Worm (Caenorhabditis elegans) whole organism, early embryonic: Measurements from ENCODE around the gene inx-3.

ENCODE experiments used
- F13C5.2 ChIP-seq: sonication (generic microtip); optimal IDR thresholded peaks from 2 replicates; lab custom pipeline; 2017; ENCODE audit warnings: mild to moderate bottlenecking, missing genetic modification characterization, inconsistent platforms, missing compliant biosample characterization
- aly-1 ChIP-seq: sonication (generic microtip); optimal IDR thresholded peaks from 2 replicates; lab custom pipeline; 2016; ENCODE audit warnings: missing genetic modification characterization, missing compliant biosample characterization
- ceh-36 ChIP-seq: sonication (generic microtip); optimal IDR thresholded peaks from 2 replicates; lab custom pipeline; 2016; ENCODE audit warnings: missing genetic modification characterization, inconsistent platforms, missing compliant biosample characterization
- flt-1 ChIP-seq: fragments of 200-800 bp; sonication (Bioruptor generic); IDR thresholded peaks from 2 replicates; pipeline ENCODE4 v1.3.6; 2022; ENCODE audit warnings: missing genetic modification characterization, missing compliant biosample characterization
- hmbx-1 ChIP-seq: sonication (generic microtip); optimal IDR thresholded peaks from 2 replicates; lab custom pipeline; 2016; ENCODE audit warnings: mild to moderate bottlenecking, missing genetic modification characterization, missing compliant biosample characterization
- sea-1 ChIP-seq: fragments of 200-800 bp; sonication (Bioruptor generic); conservative IDR thresholded peaks from 2 replicates; pipeline ENCODE4 v1.3.6; 2022; ENCODE audit warnings: missing genetic modification characterization, missing compliant biosample characterization
- tra-4 ChIP-seq: sonication (generic microtip); optimal IDR thresholded peaks from 2 replicates; lab custom pipeline; 2017; ENCODE audit warnings: missing genetic modification characterization, missing compliant biosample characterization

DNA sequence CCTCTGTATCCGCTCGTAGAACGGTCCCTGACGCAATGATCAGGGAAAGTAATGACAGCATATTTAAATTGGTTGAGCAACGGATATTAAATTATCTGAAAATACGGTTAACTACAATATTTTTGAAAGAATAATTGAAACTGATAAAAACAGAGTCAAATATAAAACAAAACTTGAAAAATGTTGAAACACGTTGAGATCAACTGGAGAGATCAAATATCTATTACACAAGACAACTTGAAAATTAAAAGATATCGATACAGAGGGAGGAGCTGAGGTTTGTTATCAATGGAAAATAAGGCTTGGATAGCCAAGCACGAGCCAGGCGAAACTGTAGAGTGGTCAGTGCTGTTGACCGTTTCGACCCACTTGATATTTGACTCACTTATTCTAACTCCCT, 14.6 kb downstream of the inx-3 start, which contains the start of gene C09B8.3:
- TF ChIP-seq flt-1 (GFP tag; lab: Robert Waterston, UW) (no peak), aly-1 (no peak), tra-4 (tag; lab: Kevin White, UChicago) (no peak), F13C5.2 (tag; lab: Kevin White, UChicago) (no peak), hmbx-1 (no peak), sea-1 (GFP tag; lab: Robert Waterston, UW) (no peak), ceh-36 (tag; lab: Kevin White, UChicago) (no peak)
